Fruit fly (Drosophila melanogaster): ENCODE results near the gene Gdi.
A peak's percentile ranks its signal among the peaks of the same experiment; 100 is the strongest.

Gene Gdi

DNA sequence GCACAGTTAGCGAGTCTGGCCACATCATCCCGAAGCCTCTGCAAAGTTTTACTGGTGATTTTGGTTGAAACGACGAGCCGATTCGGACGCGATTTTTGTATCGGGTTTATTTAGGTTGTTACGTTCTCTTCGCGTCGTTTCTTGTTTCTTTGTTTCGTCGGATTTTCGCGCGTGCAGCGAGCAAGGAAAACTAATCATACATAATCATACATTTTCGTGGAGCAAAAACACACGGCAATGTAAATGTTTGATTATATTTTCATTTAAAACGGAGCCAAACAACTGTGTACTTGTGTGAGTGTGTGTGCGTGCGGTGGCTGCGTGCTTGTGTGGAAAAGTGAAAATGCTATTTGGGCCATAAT lies 723 bp upstream of the Gdi start, which contains the start of gene CG33298:
Gene CG33298 (plus strand): TSS at position 57 of the 362 bp plus-strand sequence.
- TF ChIP-seq CG7101 (tag; optimal IDR thresholded peaks at IDR 0.05) (peak; percentile 9), tj (GFP tag; optimal IDR thresholded peaks at IDR 0.05) (peak; percentile 14), bab1 (GFP tag; optimal IDR thresholded peaks at IDR 0.05) (peak; percentile 72), Mnt (GFP tag; optimal IDR thresholded peaks at IDR 0.05) (peak; percentile 41), cnc (optimal IDR thresholded peaks at IDR 0.05) (no peak), Crg-1 (GFP tag; optimal IDR thresholded peaks at IDR 0.05) (no peak), pad (GFP tag; optimal IDR thresholded peaks at IDR 0.05) (no peak)

DNA sequence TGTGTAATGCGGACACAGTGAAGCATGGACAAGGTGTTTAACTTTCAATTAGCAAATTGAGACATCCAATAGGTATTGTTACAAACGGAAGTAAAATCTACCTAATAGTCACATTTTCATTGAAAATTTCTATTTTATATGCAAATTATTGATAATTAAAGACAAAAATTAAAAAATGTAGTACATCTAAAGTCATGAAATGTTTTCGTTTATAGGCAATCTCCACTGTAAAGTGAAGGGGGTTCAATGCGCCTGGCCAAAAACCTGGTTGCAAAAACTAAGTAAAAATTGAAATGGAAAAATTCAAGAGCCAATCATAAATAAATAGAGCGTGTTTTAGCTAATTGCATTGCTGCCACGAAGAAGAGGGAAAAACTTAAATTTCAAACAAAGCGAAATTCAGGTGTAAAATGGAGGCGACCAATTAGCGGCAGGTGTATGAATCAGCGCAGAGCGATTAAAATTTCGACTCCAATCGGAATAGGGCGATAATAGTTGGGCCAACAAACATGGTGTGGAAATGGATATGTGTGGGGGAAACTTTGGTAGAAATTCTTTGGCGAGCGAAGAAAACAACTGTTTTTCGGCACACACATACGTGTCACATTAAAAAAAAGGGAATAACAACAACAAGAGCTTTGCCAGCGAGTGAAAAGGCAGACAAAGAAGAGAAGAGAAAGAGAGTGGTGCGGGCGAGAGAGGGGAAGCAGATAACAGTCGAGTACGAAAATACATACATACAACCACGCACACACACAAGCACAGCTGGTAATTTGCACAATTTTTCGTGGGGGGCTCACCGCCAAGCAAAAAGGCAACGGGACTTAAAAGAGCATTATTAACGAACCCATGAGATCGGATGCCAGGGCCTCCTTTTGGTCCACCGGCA lies 1.1 kb downstream of the Gdi start:
- TF ChIP-seq CG7045 (GFP tag; optimal IDR thresholded peaks at IDR 0.05) (peak; percentile 22), Clk (GFP tag; optimal IDR thresholded peaks at IDR 0.05) (no peak), CG1620 (GFP tag; optimal IDR thresholded peaks at IDR 0.05) (no peak), Mnt (GFP tag; optimal IDR thresholded peaks at IDR 0.05) (no peak), CG33017 (tag; optimal IDR thresholded peaks at IDR 0.05) (no peak), cic (GFP tag; optimal IDR thresholded peaks at IDR 0.05) (no peak), Hr96 (GFP tag; optimal IDR thresholded peaks at IDR 0.05) (peak; percentile 47), kay (GFP tag; ENCODE audit: borderline replicate concordance) (peak; percentile 93), ovo (GFP tag; optimal IDR thresholded peaks at IDR 0.05) (peak; percentile 18), tj (GFP tag; optimal IDR thresholded peaks at IDR 0.05) (peak; percentile 40), Crg-1 (GFP tag; optimal IDR thresholded peaks at IDR 0.05) (no peak), CG12768 (GFP tag; optimal IDR thresholded peaks at IDR 0.05) (no peak), CG14711 (tag; optimal IDR thresholded peaks at IDR 0.05) (peak; percentile 41), cnc (optimal IDR thresholded peaks at IDR 0.05) (no peak), CG5204 (GFP tag; optimal IDR thresholded peaks at IDR 0.05) (no peak), toe (GFP tag; optimal IDR thresholded peaks at IDR 0.05) (peak; percentile 30), pad (GFP tag; optimal IDR thresholded peaks at IDR 0.05) (peak; percentile 47), bab1 (GFP tag; optimal IDR thresholded peaks at IDR 0.05) (peak; percentile 79), CG11617 (GFP tag; optimal IDR thresholded peaks at IDR 0.05) (no peak), CG7101 (tag; optimal IDR thresholded peaks at IDR 0.05) (peak; percentile 6)

DNA sequence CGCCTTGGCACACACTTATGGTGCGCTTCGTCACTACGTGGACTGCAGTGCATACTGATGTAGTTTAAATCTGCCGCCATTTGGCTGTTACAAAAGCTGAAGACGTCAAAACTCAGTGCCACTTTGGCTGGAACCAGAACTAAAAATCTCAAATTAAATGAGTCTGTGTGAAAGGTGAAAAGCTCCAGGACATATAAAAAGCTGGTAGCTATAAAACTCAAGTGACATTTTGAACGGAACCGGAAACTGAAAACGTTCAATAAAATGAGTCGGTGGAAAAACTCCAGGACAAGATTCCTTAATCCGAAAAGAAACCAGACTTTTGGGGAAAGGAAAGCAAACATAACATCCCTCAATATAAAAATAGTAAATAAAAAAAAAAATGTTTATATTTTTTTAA lies 3.9 kb downstream of the Gdi start:
- TF ChIP-seq cic (GFP tag; optimal IDR thresholded peaks at IDR 0.05) (no peak), Mnt (GFP tag; optimal IDR thresholded peaks at IDR 0.05) (no peak), CG12768 (GFP tag; optimal IDR thresholded peaks at IDR 0.05) (peak; percentile 54), CG1620 (GFP tag; optimal IDR thresholded peaks at IDR 0.05) (no peak), toe (GFP tag; optimal IDR thresholded peaks at IDR 0.05) (peak; percentile 55), tj (GFP tag; optimal IDR thresholded peaks at IDR 0.05) (no peak), kay (GFP tag; ENCODE audit: borderline replicate concordance) (no peak), Clk (GFP tag; optimal IDR thresholded peaks at IDR 0.05) (no peak), CG14711 (tag; optimal IDR thresholded peaks at IDR 0.05) (peak; percentile 27), pad (GFP tag; optimal IDR thresholded peaks at IDR 0.05) (peak; percentile 57), CG11617 (GFP tag; optimal IDR thresholded peaks at IDR 0.05) (no peak), bab1 (GFP tag; optimal IDR thresholded peaks at IDR 0.05) (peak; percentile 63), ovo (GFP tag; optimal IDR thresholded peaks at IDR 0.05) (no peak), CG5204 (GFP tag; optimal IDR thresholded peaks at IDR 0.05) (peak; percentile 18), CG7101 (tag; optimal IDR thresholded peaks at IDR 0.05) (peak; percentile 11), Hr96 (GFP tag; optimal IDR thresholded peaks at IDR 0.05) (peak; percentile 86), Crg-1 (GFP tag; optimal IDR thresholded peaks at IDR 0.05) (no peak), CG7045 (GFP tag; optimal IDR thresholded peaks at IDR 0.05) (peak; percentile 65), CG33017 (tag; optimal IDR thresholded peaks at IDR 0.05) (no peak), cnc (optimal IDR thresholded peaks at IDR 0.05) (no peak)

DNA sequence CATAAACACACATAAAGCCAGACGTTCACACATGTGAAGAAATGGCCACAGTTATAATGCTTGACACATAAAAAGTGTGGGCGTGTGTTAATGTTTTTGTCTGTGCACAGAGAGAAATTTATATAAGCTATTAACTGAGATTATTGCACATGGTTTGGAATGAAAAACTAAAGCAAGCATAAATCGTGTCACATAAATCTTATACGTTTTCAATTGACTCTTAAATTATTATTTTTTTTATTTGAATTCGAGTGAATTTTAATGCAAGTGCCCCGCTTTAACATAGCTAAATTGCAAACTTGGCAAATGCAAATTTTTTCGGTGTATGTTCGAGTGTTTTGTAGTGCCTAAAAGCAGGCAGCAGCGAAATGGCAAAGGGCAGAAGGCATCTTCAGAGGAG lies 7.2 kb downstream of the Gdi start:
- TF ChIP-seq CG5204 (GFP tag; optimal IDR thresholded peaks at IDR 0.05) = no peak
- TF ChIP-seq bab1 (GFP tag; optimal IDR thresholded peaks at IDR 0.05) = peak; percentile 82
- peak; percentile 8 for TF ChIP-seq CG14711 (tag; optimal IDR thresholded peaks at IDR 0.05)
- TF ChIP-seq pad (GFP tag; optimal IDR thresholded peaks at IDR 0.05) = no peak
- no peak for TF ChIP-seq kay (GFP tag; ENCODE audit: borderline replicate concordance)

DNA sequence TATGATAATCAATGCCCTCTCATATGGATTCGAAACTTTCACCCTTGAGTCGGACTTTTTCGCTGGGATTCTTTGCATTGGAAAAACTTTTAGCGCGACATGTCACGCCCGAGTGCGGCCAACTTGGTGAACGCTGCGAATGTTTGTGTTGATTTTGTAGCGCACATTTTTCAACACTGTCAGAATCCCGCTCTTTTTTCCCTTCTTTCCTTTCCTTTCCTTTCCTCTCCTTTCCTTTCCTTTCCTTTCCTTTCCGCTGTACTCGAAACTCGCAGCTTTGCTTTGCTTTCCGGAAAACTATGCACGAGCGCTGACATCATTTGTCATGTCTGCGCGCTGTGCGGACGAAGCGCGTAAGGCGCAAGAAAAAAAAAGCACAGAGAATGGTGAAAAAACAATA lies 27.3 kb downstream of the Gdi start:
- no peak for TF ChIP-seq CG14711 (tag; optimal IDR thresholded peaks at IDR 0.05)
- TF ChIP-seq CG33017 (tag; optimal IDR thresholded peaks at IDR 0.05) = no peak
- TF ChIP-seq Crg-1 (GFP tag; optimal IDR thresholded peaks at IDR 0.05) = no peak
- no peak for TF ChIP-seq pad (GFP tag; optimal IDR thresholded peaks at IDR 0.05)
- no peak for TF ChIP-seq tj (GFP tag; optimal IDR thresholded peaks at IDR 0.05)
- no peak for TF ChIP-seq bab1 (GFP tag; optimal IDR thresholded peaks at IDR 0.05)
- TF ChIP-seq cnc (optimal IDR thresholded peaks at IDR 0.05) = no peak
- TF ChIP-seq CG7045 (GFP tag; optimal IDR thresholded peaks at IDR 0.05) = no peak
- TF ChIP-seq kay (GFP tag; ENCODE audit: borderline replicate concordance) = no peak
- TF ChIP-seq CG11617 (GFP tag; optimal IDR thresholded peaks at IDR 0.05) = no peak
- TF ChIP-seq ovo (GFP tag; optimal IDR thresholded peaks at IDR 0.05) = no peak
- no peak for TF ChIP-seq toe (GFP tag; optimal IDR thresholded peaks at IDR 0.05)
- TF ChIP-seq CG7101 (tag; optimal IDR thresholded peaks at IDR 0.05) = no peak
- TF ChIP-seq Clk (GFP tag; optimal IDR thresholded peaks at IDR 0.05) = no peak
- no peak for TF ChIP-seq Mnt (GFP tag; optimal IDR thresholded peaks at IDR 0.05)
- TF ChIP-seq cic (GFP tag; optimal IDR thresholded peaks at IDR 0.05) = no peak
- no peak for TF ChIP-seq CG1620 (GFP tag; optimal IDR thresholded peaks at IDR 0.05)
- no peak for TF ChIP-seq CG5204 (GFP tag; optimal IDR thresholded peaks at IDR 0.05)
